Fruit fly (Drosophila melanogaster): Measurements from ENCODE around the gene mtSSB.

Gene mtSSB

dm6 chr3R:16214474-16215318 lies 9.6 kb upstream of the mtSSB start (continued):
- TF ChIP-seq nerfin-2 (GFP tag; IDR thresholded peaks at IDR 0.05; ENCODE audit: partially characterized antibody): no peak
- TF ChIP-seq NC2α (GFP tag; optimal IDR thresholded peaks at IDR 0.05): no peak
- no peak for TF ChIP-seq Hr39 (optimal IDR thresholded peaks at IDR 0.05)
- TF ChIP-seq phol (tag; optimal IDR thresholded peaks at IDR 0.05): peak; percentile 36
- peak; percentile 11 for TF ChIP-seq CG10979 (tag; optimal IDR thresholded peaks at IDR 0.05)
- TF ChIP-seq Oli (tag; optimal IDR thresholded peaks at IDR 0.05): peak; percentile 59
- TF ChIP-seq CG11695 (GFP tag; IDR thresholded peaks at IDR 0.05): no peak
- TF ChIP-seq Hr51 (GFP tag; optimal IDR thresholded peaks at IDR 0.05): peak in 1 of 2 experiments; percentile 53
- TF ChIP-seq CG2678 (tag; optimal IDR thresholded peaks at IDR 0.05): peak; percentile 72
- peak; percentile 46 for TF ChIP-seq lilli (GFP tag; optimal IDR thresholded peaks at IDR 0.05)
- TF ChIP-seq Adf1 (GFP tag; IDR thresholded peaks at IDR 0.05): peak; percentile 52; the same call in 1 of the 2 replicates
- no peak for TF ChIP-seq pzg (GFP tag; optimal IDR thresholded peaks at IDR 0.05)
- no peak for TF ChIP-seq CG31365 (tag; optimal IDR thresholded peaks at IDR 0.05)
- TF ChIP-seq ems (GFP tag; optimal IDR thresholded peaks at IDR 0.05): no peak
- TF ChIP-seq Xbp1 (GFP tag; optimal IDR thresholded peaks at IDR 0.05): peak; percentile 41
- peak; percentile 49 for TF ChIP-seq CG7839 (tag; optimal IDR thresholded peaks at IDR 0.05)
- TF ChIP-seq NfI (GFP tag; optimal IDR thresholded peaks at IDR 0.05): peak; percentile 30
- TF ChIP-seq CrebB (tag; optimal IDR thresholded peaks at IDR 0.05): no peak
- peak; percentile 42 for TF ChIP-seq Hsf (GFP tag; optimal IDR thresholded peaks at IDR 0.05)
- peak; percentile 11 for TF ChIP-seq CG12659 (GFP tag; optimal IDR thresholded peaks at IDR 0.05)
- no peak for TF ChIP-seq CHES-1-like (GFP tag; optimal IDR thresholded peaks at IDR 0.05)
- TF ChIP-seq CG11456 (GFP tag; IDR thresholded peaks at IDR 0.05): 0 out of 3 replicates have a peak, but pooled peaks have one; percentile 58
- TF ChIP-seq mam (GFP tag; optimal IDR thresholded peaks at IDR 0.05): peak; percentile 4
- TF ChIP-seq D19B (GFP tag; optimal IDR thresholded peaks at IDR 0.05): peak; percentile 6
- TF ChIP-seq CG7372 (GFP tag; IDR thresholded peaks at IDR 0.05): 0 out of 2 replicates have a peak, but pooled peaks have one; percentile 10
- no peak for TF ChIP-seq CG3995 (GFP tag; optimal IDR thresholded peaks at IDR 0.05)
- peak; percentile 16; the same call in 1 of the 2 replicates for TF ChIP-seq Nf-YA (GFP tag; IDR thresholded peaks at IDR 0.05)

- TF ChIP-seq MESR4 (GFP tag; optimal IDR thresholded peaks at IDR 0.05) (no peak), gsb (GFP tag; IDR thresholded peaks at IDR 0.05) (no peak), Aef1 (GFP tag; IDR thresholded peaks at IDR 0.05) (no peak), CG11247 (GFP tag; IDR thresholded peaks at IDR 0.05) (no peak), CG34422 (GFP tag; IDR thresholded peaks at IDR 0.05) (no peak), stwl (tag; optimal IDR thresholded peaks at IDR 0.05) (no peak), Atf6 (GFP tag; IDR thresholded peaks at IDR 0.05) (no peak), grau (tag; optimal IDR thresholded peaks at IDR 0.05) (peak; percentile 40), tll (GFP tag; optimal IDR thresholded peaks at IDR 0.05) (no peak), CG14965 (GFP tag; optimal IDR thresholded peaks at IDR 0.05; ENCODE audit: borderline replicate concordance) (no peak), kay (GFP tag; optimal IDR thresholded peaks at IDR 0.05) (no peak), Gsc (GFP tag; IDR thresholded peaks at IDR 0.05) (no peak), CG6254 (GFP tag; optimal IDR thresholded peaks at IDR 0.05) (peak; percentile 11), sd (tag; optimal IDR thresholded peaks at IDR 0.05) (no peak), CG18011 (GFP tag; optimal IDR thresholded peaks at IDR 0.05) (no peak), CG17802 (tag; optimal IDR thresholded peaks at IDR 0.05) (peak; percentile 42), CG10321 (GFP tag; IDR thresholded peaks at IDR 0.05) (no peak), Dip3 (GFP tag; optimal IDR thresholded peaks at IDR 0.05) (no peak), CG17568 (GFP tag; optimal IDR thresholded peaks at IDR 0.05) (no peak), gem (tag; optimal IDR thresholded peaks at IDR 0.05) (peak; percentile 68), CG12299 (tag; optimal IDR thresholded peaks at IDR 0.05) (no peak)
These were observed 8.9 kb upstream of the mtSSB start for dm6 chr3R:16213792-16214473.

Data from whole organism, embryonic.